Worm (Caenorhabditis elegans) whole organism, L1 larva: ENCODE measurements around the gene T23D5.3.

Experiments
- ceh-82 ChIP-seq, 3 experiments: fragments of 150-350 bp in 1 of 3; sonication (generic microtip) in 2 of 3; optimal IDR thresholded peaks; 2 replicates each; lab custom pipeline; 2014 to 2017; ENCODE audit warnings: missing biosample characterization in 3 of 3, missing genetic modification characterization in 3 of 3
- xbp-1 ChIP-seq: sonication (generic microtip); optimal IDR thresholded peaks from 2 replicates; lab custom pipeline; 2016; ENCODE audit warnings: missing genetic modification characterization, missing compliant biosample characterization

- no peak for TF ChIP-seq ceh-82 (tag; optimal IDR thresholded peaks at IDR 0.05; lab: Kevin White, UChicago)
- no peak for TF ChIP-seq xbp-1 (tag; lab: Kevin White, UChicago)
Measured at ce11 chrV:15689952-15690351, 43.5 kb downstream of the T23D5.3 start, which contains the start of gene nhr-268.
